Worm (Caenorhabditis elegans) whole organism, L4 larva: ENCODE measurements around the gene K03B4.4.

Source experiments
- T20F7.1 ChIP-seq: fragments of 200-800 bp; sonication (Bioruptor generic); optimal IDR thresholded peaks from 2 replicates; lab custom pipeline; 2018; ENCODE audit warnings: mild to moderate bottlenecking, missing genetic modification characterization, missing compliant biosample characterization
- T26A8.4 ChIP-seq: fragments of 200-800 bp; sonication (Bioruptor generic); IDR thresholded peaks from 2 replicates; pipeline ENCODE4 v1.3.6; 2022; ENCODE audit warnings: missing genetic modification characterization, missing compliant biosample characterization
- Y105C5A.15 ChIP-seq: fragments of 200-800 bp; sonication (Bioruptor generic); IDR thresholded peaks from 2 replicates; pipeline ENCODE4 v1.3.6; 2022; ENCODE audit warnings: missing genetic modification characterization, missing compliant biosample characterization
- Y5F2A.4 ChIP-seq: fragments of 200-800 bp; sonication (Bioruptor generic); optimal IDR thresholded peaks from 2 replicates; lab custom pipeline; 2018; ENCODE audit warnings: mild to moderate bottlenecking, missing genetic modification characterization, missing compliant biosample characterization
- aha-1 ChIP-seq: fragments of 150-350 bp; peaks from one replicate; lab custom pipeline; 2014; ENCODE audit warnings: missing biosample characterization, missing genetic modification characterization
- aly-2 ChIP-seq: sonication (generic microtip); optimal IDR thresholded peaks from 2 replicates; lab custom pipeline; 2018; ENCODE audit warnings: missing biosample characterization, missing genetic modification characterization
- ama-1 ChIP-seq: fragments of 150-350 bp; optimal IDR thresholded peaks from 2 replicates; lab custom pipeline; 2014; ENCODE audit warnings: inconsistent platforms, mixed read lengths
- arid-1 ChIP-seq: fragments of 200-800 bp; sonication (Bioruptor generic); conservative IDR thresholded peaks from 2 replicates; pipeline ENCODE4 v1.3.6; 2022; ENCODE audit warnings: missing genetic modification reagents, missing genetic modification characterization, missing compliant biosample characterization
- ceh-32 ChIP-seq: sonication (generic microtip); optimal IDR thresholded peaks from 2 replicates; lab custom pipeline; 2016; ENCODE audit warnings: mild to moderate bottlenecking, missing genetic modification characterization, missing compliant biosample characterization; ENCODE audit not compliant: poor library complexity
- cey-2 ChIP-seq: sonication (generic microtip); optimal IDR thresholded peaks from 3 replicates; lab custom pipeline; 2017; ENCODE audit warnings: missing genetic modification characterization, mild to moderate bottlenecking, missing compliant biosample characterization, antibody characterized with exemption, borderline replicate concordance; ENCODE audit not compliant: insufficient read depth
- ctbp-1 ChIP-seq: fragments of 200-800 bp; sonication (Bioruptor generic); IDR thresholded peaks from 2 replicates; pipeline ENCODE4 v1.3.6; 2022; ENCODE audit warnings: missing genetic modification reagents, missing genetic modification characterization, missing compliant biosample characterization
- daf-16 ChIP-seq, 3 experiments: sonication (generic microtip); optimal IDR thresholded peaks; 2 replicates each; lab custom pipeline; 2016 to 2017; ENCODE audit warnings: missing genetic modification characterization in 3 of 3, missing genetic modification reagents in 3 of 3, mild to moderate bottlenecking in 2 of 3, missing compliant biosample characterization in 2 of 3, missing biosample characterization in 1 of 3, moderate library complexity in 1 of 3
- daf-19 ChIP-seq: fragments of 200-800 bp; sonication (Bioruptor generic); conservative IDR thresholded peaks from 2 replicates; pipeline ENCODE4 v1.3.6; 2022; ENCODE audit warnings: missing genetic modification characterization, missing compliant biosample characterization
- dmd-6 ChIP-seq: fragments of 200-800 bp; sonication (Bioruptor generic); IDR thresholded peaks from 2 replicates; pipeline ENCODE4 v1.3.6; 2022; ENCODE audit warnings: missing genetic modification reagents, missing genetic modification characterization, missing compliant biosample characterization
- dpl-1 ChIP-seq: fragments of 150-350 bp; optimal IDR thresholded peaks from 2 replicates; lab custom pipeline; 2014; ENCODE audit warnings: missing biosample characterization, missing genetic modification reagents, missing genetic modification characterization
- dve-1 ChIP-seq: sonication (generic microtip); optimal IDR thresholded peaks from 2 replicates; lab custom pipeline; 2017; ENCODE audit warnings: antibody characterized with exemption, mild to moderate bottlenecking, missing genetic modification characterization, missing compliant biosample characterization; ENCODE audit not compliant: insufficient read depth
- egl-27 ChIP-seq: sonication (generic microtip); optimal IDR thresholded peaks from 3 replicates; lab custom pipeline; 2017; ENCODE audit warnings: missing biosample characterization, missing genetic modification reagents, missing genetic modification characterization
- egl-43 ChIP-seq: fragments of 200-800 bp; sonication (Bioruptor generic); IDR thresholded peaks from 2 replicates; pipeline ENCODE4 v1.3.6; 2022; ENCODE audit warnings: missing genetic modification reagents, missing genetic modification characterization, missing compliant biosample characterization
- fkh-10 ChIP-seq: fragments of 150-350 bp; optimal IDR thresholded peaks from 2 replicates; lab custom pipeline; 2014; ENCODE audit warnings: missing biosample characterization, missing genetic modification reagents, missing genetic modification characterization
- hlh-30 ChIP-seq: sonication (generic microtip); optimal IDR thresholded peaks from 2 replicates; lab custom pipeline; 2017; ENCODE audit warnings: antibody characterized with exemption, mild to moderate bottlenecking, missing genetic modification characterization, missing compliant biosample characterization; ENCODE audit not compliant: insufficient read depth
- hmg-1.1 ChIP-seq: fragments of 200-800 bp; sonication (Bioruptor generic); IDR thresholded peaks from 2 replicates; pipeline ENCODE4 v1.3.6; 2022; ENCODE audit warnings: missing genetic modification reagents, missing genetic modification characterization, missing compliant biosample characterization
- lim-7 ChIP-seq: fragments of 200-800 bp; sonication (Bioruptor generic); IDR thresholded peaks from 2 replicates; pipeline ENCODE4 v1.3.6; 2022; ENCODE audit warnings: missing genetic modification characterization, missing compliant biosample characterization
- lin-1 ChIP-seq: fragments of 200-800 bp; sonication (Bioruptor generic); IDR thresholded peaks from 2 replicates; pipeline ENCODE4 v1.3.6; 2022; ENCODE audit warnings: missing genetic modification reagents, missing genetic modification characterization, missing compliant biosample characterization
- lin-39 ChIP-seq: fragments of 150-350 bp; optimal IDR thresholded peaks from 2 replicates; lab custom pipeline; 2014; ENCODE audit warnings: missing biosample characterization, missing genetic modification reagents, missing genetic modification characterization
- lsy-2 ChIP-seq, 2 experiments: fragments of 150-350 bp in 1 of 2; sonication (generic microtip) in 1 of 2; optimal IDR thresholded peaks; 2 replicates each; lab custom pipeline; 2014 to 2017; ENCODE audit warnings: missing biosample characterization in 2 of 2, missing genetic modification characterization in 2 of 2
- madf-5 ChIP-seq, 2 experiments: fragments of 200-800 bp; sonication (Bioruptor generic); IDR thresholded peaks; 2 replicates each; pipeline ENCODE4 v1.3.6; 2022; ENCODE audit warnings: missing compliant biosample characterization in 2 of 2, missing genetic modification characterization in 2 of 2
- madf-9 ChIP-seq: fragments of 200-800 bp; sonication (Bioruptor generic); conservative IDR thresholded peaks from 2 replicates; pipeline ENCODE4 v1.3.6; 2022; ENCODE audit warnings: missing genetic modification reagents, missing genetic modification characterization, missing compliant biosample characterization
- nhr-102 ChIP-seq: sonication (generic microtip); optimal IDR thresholded peaks from 2 replicates; lab custom pipeline; 2016; ENCODE audit warnings: mild to moderate bottlenecking, missing genetic modification characterization, moderate library complexity, missing compliant biosample characterization
- nhr-11 ChIP-seq: fragments of 150-350 bp; optimal IDR thresholded peaks from 2 replicates; lab custom pipeline; 2014; ENCODE audit warnings: missing biosample characterization, missing genetic modification characterization
- nhr-25 ChIP-seq: sonication (generic microtip); optimal IDR thresholded peaks from 2 replicates; lab custom pipeline; 2017; ENCODE audit warnings: missing genetic modification characterization, mild to moderate bottlenecking, missing compliant biosample characterization, antibody characterized with exemption, moderate library complexity, borderline replicate concordance; ENCODE audit not compliant: insufficient read depth
- nhr-28 ChIP-seq: fragments of 150-350 bp; optimal IDR thresholded peaks from 2 replicates; lab custom pipeline; 2014; ENCODE audit warnings: missing biosample characterization, missing genetic modification characterization
- nhr-41 ChIP-seq: fragments of 200-800 bp; sonication (Bioruptor generic); IDR thresholded peaks from 2 replicates; pipeline ENCODE4 v1.3.6; 2022; ENCODE audit warnings: missing genetic modification reagents, missing genetic modification characterization, missing compliant biosample characterization
- nhr-6 ChIP-seq: fragments of 150-350 bp; optimal IDR thresholded peaks from 2 replicates; lab custom pipeline; 2014; ENCODE audit warnings: missing biosample characterization, missing genetic modification characterization
- nhr-77 ChIP-seq: fragments of 150-350 bp; optimal IDR thresholded peaks from 2 replicates; lab custom pipeline; 2014; ENCODE audit warnings: missing biosample characterization, missing genetic modification characterization
- saeg-2 ChIP-seq: fragments of 200-800 bp; sonication (Bioruptor generic); IDR thresholded peaks from 2 replicates; pipeline ENCODE4 v1.3.6; 2022; ENCODE audit warnings: missing genetic modification reagents, missing genetic modification characterization, missing compliant biosample characterization
- sdz-12 ChIP-seq: fragments of 200-800 bp; sonication (Bioruptor generic); optimal IDR thresholded peaks from 2 replicates; lab custom pipeline; 2018; ENCODE audit warnings: mild to moderate bottlenecking, missing genetic modification characterization, missing compliant biosample characterization
- set-16 ChIP-seq: fragments of 200-800 bp; sonication (Bioruptor generic); IDR thresholded peaks from 2 replicates; pipeline ENCODE4 v1.3.6; 2022; ENCODE audit warnings: missing genetic modification reagents, missing genetic modification characterization, missing compliant biosample characterization
- skn-1 ChIP-seq: fragments of 150-350 bp; optimal IDR thresholded peaks from 2 replicates; lab custom pipeline; 2014; ENCODE audit warnings: missing biosample characterization, missing genetic modification characterization
- snpc-4 ChIP-seq: fragments of 150-350 bp; optimal IDR thresholded peaks from 2 replicates; lab custom pipeline; 2014; ENCODE audit warnings: missing biosample characterization, missing genetic modification characterization
- spr-1 ChIP-seq: sonication (generic microtip); optimal IDR thresholded peaks from 2 replicates; lab custom pipeline; 2016; ENCODE audit warnings: mild to moderate bottlenecking, missing genetic modification characterization, missing compliant biosample characterization
- tra-1 ChIP-seq: fragments of 200-800 bp; sonication (Bioruptor generic); IDR thresholded peaks from 2 replicates; pipeline ENCODE4 v1.3.6; 2022; ENCODE audit warnings: missing genetic modification reagents, missing genetic modification characterization, missing compliant biosample characterization
- unc-39 ChIP-seq: sonication (generic microtip); optimal IDR thresholded peaks from 2 replicates; lab custom pipeline; 2017; ENCODE audit warnings: missing biosample characterization, missing genetic modification characterization
- unc-62 ChIP-seq, 3 experiments: fragments of 150-350 bp in 1 of 3; sonication (generic microtip); optimal IDR thresholded peaks in 2 of 3; peaks in 1 of 3; 1 replicate in 1 of 3; 2 replicates in 2 of 3; lab custom pipeline; 2014 to 2017; ENCODE audit warnings: missing biosample characterization in 3 of 3, missing genetic modification characterization in 3 of 3, missing genetic modification reagents in 3 of 3, missing genotype in 1 of 3
- zip-11 ChIP-seq: fragments of 200-800 bp; sonication (Bioruptor generic); IDR thresholded peaks from 2 replicates; pipeline ENCODE4 v1.3.6; 2022; ENCODE audit warnings: missing genetic modification characterization, missing compliant biosample characterization

K03B4.4 gene

ce11 chrV:4687944-4688505 lies 6.3 kb downstream of the K03B4.4 start, which contains the start of gene K03B4.2 (continued):
- no peak for TF ChIP-seq ceh-32 (tag; lab: Kevin White, UChicago)
- TF ChIP-seq T26A8.4 (GFP tag; lab: Robert Waterston, UW) = 0 out of 2 replicates have a peak, but pooled peaks have one; percentile 21
- TF ChIP-seq nhr-11 (tag; lab: Kevin White, UChicago) = no peak
- no peak for TF ChIP-seq fkh-10
- no peak for TF ChIP-seq nhr-77 (tag; lab: Kevin White, UChicago)
- no peak for TF ChIP-seq spr-1 (tag; lab: Kevin White, UChicago)
- no peak for TF ChIP-seq Y5F2A.4 (GFP tag; lab: Kevin White, UChicago)
- no peak for TF ChIP-seq daf-16 (GFP tag; optimal IDR thresholded peaks at IDR 0.05; lab: Kevin White, UChicago)
- TF ChIP-seq daf-16 (tag; optimal IDR thresholded peaks at IDR 0.05; lab: Kevin White, UChicago) = peak; percentile 19
- TF ChIP-seq aha-1 (tag; lab: Kevin White, UChicago) = peak; percentile 94
- no peak for TF ChIP-seq snpc-4
- TF ChIP-seq skn-1 (tag; lab: Kevin White, UChicago) = no peak
- no peak for TF ChIP-seq nhr-25 (tag; lab: Kevin White, UChicago)
- no peak for TF ChIP-seq cey-2 (tag; lab: Kevin White, UChicago)
- 0 out of 2 replicates have a peak, but pooled peaks have one; percentile 33 for TF ChIP-seq egl-43
- no peak for TF ChIP-seq nhr-28 (tag; lab: Kevin White, UChicago)
- no peak for TF ChIP-seq hmg-1.1 (GFP tag; lab: Robert Waterston, UW)
- no peak for TF ChIP-seq egl-27
- no peak for TF ChIP-seq T20F7.1
- TF ChIP-seq hlh-30 (tag; lab: Kevin White, UChicago) = no peak
- TF ChIP-seq lim-7 = peak; percentile 55
- TF ChIP-seq madf-5 (GFP tag; IDR thresholded peaks at IDR 0.05; lab: Robert Waterston, UW) = no peak
- no peak for TF ChIP-seq ctbp-1
- TF ChIP-seq nhr-6 (tag; lab: Kevin White, UChicago) = no peak
- no peak for TF ChIP-seq daf-19
- no peak for TF ChIP-seq lin-39 (tag; lab: Kevin White, UChicago)
- TF ChIP-seq nhr-41 = no peak
- TF ChIP-seq dve-1 = no peak
- no peak for TF ChIP-seq dpl-1 (GFP tag; lab: Kevin White, UChicago)
- TF ChIP-seq madf-9 = no peak
- peak; percentile 5 for TF ChIP-seq ama-1
- TF ChIP-seq Y105C5A.15 (GFP tag; lab: Robert Waterston, UW) = no peak

- no peak for TF ChIP-seq nhr-77 (tag; lab: Kevin White, UChicago)
- TF ChIP-seq lin-1 (GFP tag; lab: Robert Waterston, UW) = no peak
- TF ChIP-seq sdz-12 (GFP tag; lab: Kevin White, UChicago) = peak; percentile 72
- TF ChIP-seq T26A8.4 (GFP tag; lab: Robert Waterston, UW) = peak; percentile 30; the same call in 1 of the 2 replicates
- peak; percentile 11 for TF ChIP-seq nhr-102 (tag; lab: Kevin White, UChicago)
- peak in 1 of 2 experiments; percentile 14 for TF ChIP-seq lsy-2 (tag; optimal IDR thresholded peaks at IDR 0.05; lab: Kevin White, UChicago)
- TF ChIP-seq saeg-2 = 0 out of 2 replicates have a peak, but pooled peaks have one; percentile 30
- TF ChIP-seq unc-39 = no peak
- TF ChIP-seq aly-2 (tag; lab: Kevin White, UChicago) = no peak
- peak; percentile 42 for TF ChIP-seq ama-1
Observed at ce11 chrV:4689234-4689633, 7.5 kb downstream of the K03B4.4 start, which contains the start of gene K03B4.1. Gene K03B4.1 (plus strand): TSS chrV:4689330.

DNA sequence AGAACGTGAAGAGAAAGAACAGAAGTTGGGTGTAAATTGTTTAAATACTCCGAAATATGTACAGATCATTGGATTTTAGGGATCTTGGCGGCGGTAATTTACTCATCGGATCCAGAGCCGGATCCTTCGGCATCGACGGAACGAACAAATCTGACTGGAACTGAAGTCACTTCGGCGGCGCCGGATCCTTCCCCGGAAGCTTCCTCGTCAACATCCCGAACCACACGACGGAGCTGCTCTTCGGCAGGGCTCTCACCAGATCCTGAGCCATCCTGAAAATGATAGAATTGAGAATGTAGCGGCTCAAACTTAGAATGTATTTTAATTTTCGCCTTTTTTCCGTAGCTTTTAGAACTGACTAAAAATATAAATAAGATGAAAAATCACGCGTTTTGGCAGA lies 9.9 kb downstream of the K03B4.4 start:
- TF ChIP-seq arid-1 (no peak), tra-1 (GFP tag; lab: Robert Waterston, UW) (no peak), set-16 (GFP tag; lab: Robert Waterston, UW) (peak; percentile 70; the same call in 1 of the 2 replicates), ctbp-1 (no peak), zip-11 (GFP tag; lab: Robert Waterston, UW) (no peak), ceh-32 (tag; lab: Kevin White, UChicago) (no peak), nhr-25 (tag; lab: Kevin White, UChicago) (no peak), dmd-6 (GFP tag; lab: Robert Waterston, UW) (no peak), unc-62 (GFP tag; optimal IDR thresholded peaks at IDR 0.05 in 1 of 2; lab: Kevin White, UChicago) (peak in 1 of 2 experiments; percentile 88), unc-62 (tag; optimal IDR thresholded peaks at IDR 0.05; lab: Kevin White, UChicago) (no peak)
